Worm (Caenorhabditis elegans) whole organism, L3 larva: ENCODE measurements around the gene pho-7.

Experiments used
- aly-2 ChIP-seq: fragments of 150-350 bp; optimal IDR thresholded peaks from 2 replicates; lab custom pipeline; 2014; ENCODE audit warnings: missing biosample characterization, missing genetic modification characterization
- ceh-9 ChIP-seq: sonication (generic microtip); optimal IDR thresholded peaks from 2 replicates; lab custom pipeline; 2018; ENCODE audit warnings: missing biosample characterization, missing genetic modification characterization
- egl-27 ChIP-seq: sonication (generic microtip); optimal IDR thresholded peaks from 4 replicates; lab custom pipeline; 2017; ENCODE audit warnings: missing biosample characterization, missing genetic modification reagents, missing genetic modification characterization
- nhr-28 ChIP-seq: fragments of 150-350 bp; optimal IDR thresholded peaks from 2 replicates; lab custom pipeline; 2014; ENCODE audit warnings: missing biosample characterization, missing genetic modification characterization
- skn-1 ChIP-seq: fragments of 150-350 bp; optimal IDR thresholded peaks from 2 replicates; lab custom pipeline; 2014; ENCODE audit warnings: missing biosample characterization, missing genetic modification characterization

pho-7 gene

DNA sequence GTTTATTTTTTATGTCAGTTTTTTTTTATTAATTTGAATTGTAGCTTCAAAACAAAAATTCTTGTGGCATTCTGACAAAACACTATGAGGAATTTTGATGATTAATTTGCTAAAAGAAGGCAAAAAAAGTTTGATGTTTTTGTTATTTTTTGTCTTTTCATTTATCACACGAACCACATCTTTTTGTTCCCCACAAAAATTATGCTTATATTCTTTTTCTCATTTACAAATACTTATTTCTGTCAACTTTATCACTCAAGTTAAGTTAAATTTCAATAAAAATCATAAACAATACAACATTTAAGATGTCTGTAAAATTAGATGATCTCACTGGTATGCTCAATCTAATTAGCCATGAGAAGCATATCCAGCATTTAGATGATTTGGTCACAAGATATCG, 53.0 kb downstream of the pho-7 start, which contains the start of gene F47B10.6:
TSS of gene F47B10.6 (plus strand) at position 301 of the 400 bp plus-strand sequence.
- TF ChIP-seq skn-1 (no peak), egl-27 (no peak), aly-2 (tag; lab: Kevin White, UChicago) (no peak), nhr-28 (tag; lab: Kevin White, UChicago) (no peak), ceh-9 (tag; lab: Kevin White, UChicago) (no peak)
